Fruit fly (Drosophila melanogaster) whole organism, prepupa: ENCODE data around the gene CG16813.

ENCODE experiments used
- Eip93F ChIP-seq: fragments of 200-800 bp; sonication (Bioruptor generic); optimal IDR thresholded peaks from 2 replicates; lab custom pipeline; 2016; ENCODE audit warnings: missing biosample characterization, mild to moderate bottlenecking, missing genetic modification characterization
- Ets21C ChIP-seq: fragments of 200-800 bp; sonication (Bioruptor generic); optimal IDR thresholded peaks from 3 replicates; lab custom pipeline; 2016; ENCODE audit warnings: missing biosample characterization, missing genetic modification characterization
- Met ChIP-seq: fragments of 200-800 bp; sonication (Bioruptor generic); optimal IDR thresholded peaks from 3 replicates; lab custom pipeline; 2016; ENCODE audit warnings: missing biosample characterization, missing genetic modification characterization
- Sox15 ChIP-seq: fragments of 200-800 bp; sonication (Bioruptor generic); optimal IDR thresholded peaks from 3 replicates; lab custom pipeline; 2016; ENCODE audit warnings: missing biosample characterization, missing genetic modification characterization
- cyc ChIP-seq: fragments of 200-800 bp; sonication (Bioruptor generic); optimal IDR thresholded peaks from 3 replicates; lab custom pipeline; 2016; ENCODE audit warnings: missing biosample characterization, missing genetic modification characterization

DNA sequence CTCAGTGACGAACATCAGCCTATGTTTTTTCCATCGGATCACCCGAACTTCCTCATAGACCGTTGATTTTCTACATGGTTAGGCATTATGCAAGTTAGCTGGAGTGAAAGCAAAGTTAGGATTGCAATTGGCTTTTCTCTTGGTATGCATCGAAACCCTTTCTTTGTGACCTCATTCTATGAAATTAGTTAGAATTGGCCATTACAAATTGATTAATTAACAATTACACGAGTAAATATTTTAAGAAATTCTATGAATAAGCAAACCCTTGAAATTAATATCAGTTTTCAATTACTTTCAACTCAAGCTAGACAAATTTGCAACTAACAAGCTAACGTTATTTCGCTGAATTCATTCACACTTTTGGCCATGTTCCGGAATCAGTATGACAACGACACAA lies 4.4 kb downstream of the CG16813 start, which contains the start of gene Prosalpha6T:
- no peak for TF ChIP-seq Sox15 (GFP tag; lab: Kevin White, UChicago)
- no peak for TF ChIP-seq Eip93F
- no peak for TF ChIP-seq Ets21C (GFP tag; lab: Kevin White, UChicago)
- TF ChIP-seq Met (GFP tag; lab: Kevin White, UChicago), result no peak
- no peak for TF ChIP-seq cyc (GFP tag; lab: Kevin White, UChicago)
